Fruit fly (Drosophila melanogaster): Measurements from ENCODE around the gene Ku80.

- TF ChIP-seq psq (optimal IDR thresholded peaks at IDR 0.05) = no peak
- no peak for TF ChIP-seq EcR (GFP tag; optimal IDR thresholded peaks at IDR 0.05)
- no peak for TF ChIP-seq usp (GFP tag; optimal IDR thresholded peaks at IDR 0.05)
- TF ChIP-seq Dll (optimal IDR thresholded peaks at IDR 0.05) = no peak
- no peak for TF ChIP-seq pan (optimal IDR thresholded peaks at IDR 0.05)
- no peak for TF ChIP-seq CG8478 (optimal IDR thresholded peaks at IDR 0.05)
These were observed 19.8 kb downstream of the Ku80 start for dm6 chr2L:15751259-15751555.
